Worm (Caenorhabditis elegans): ENCODE measurements around the gene srg-21.

DNA sequence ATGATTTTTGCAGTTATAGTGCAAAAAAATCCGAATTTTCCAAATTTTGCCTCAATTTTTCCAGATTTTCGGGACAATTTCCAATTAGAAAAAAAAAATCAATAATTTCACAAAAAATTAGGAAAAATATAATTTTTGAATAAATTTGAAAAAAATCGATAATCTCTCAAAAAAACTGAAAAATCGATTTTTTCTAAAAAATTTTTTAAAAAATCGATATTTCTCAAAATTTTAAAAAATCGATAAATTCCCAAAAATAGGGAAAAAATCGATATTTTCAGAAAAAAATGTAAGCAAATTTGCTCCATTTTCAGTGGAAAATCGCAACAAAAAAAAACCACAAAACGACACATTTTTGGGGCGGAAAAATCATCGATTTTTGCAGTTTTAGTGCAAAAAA lies 23.3 kb downstream of the srg-21 start:
- TF ChIP-seq hmg-4 (GFP tag; optimal IDR thresholded peaks at IDR 0.05) (no peak), B0310.2 (tag; optimal IDR thresholded peaks at IDR 0.05) (no peak), ets-7 (tag; optimal IDR thresholded peaks at IDR 0.05) (no peak), ceh-13 (GFP tag; optimal IDR thresholded peaks at IDR 0.05) (no peak), F13C5.2 (tag; optimal IDR thresholded peaks at IDR 0.05) (no peak), hnd-1 (tag; optimal IDR thresholded peaks at IDR 0.05) (no peak), scrt-1 (GFP tag; IDR thresholded peaks at IDR 0.05) (no peak)
